Fruit fly (Drosophila melanogaster): ENCODE measurements around the gene CG2145.

CG2145 gene

dm6 chrX:10921665-10922064, 5.5 kb upstream of the CG2145 start:
- TF ChIP-seq Abd-B (GFP tag; optimal IDR thresholded peaks at IDR 0.05) = no peak
- no peak for TF ChIP-seq Jra (GFP tag; optimal IDR thresholded peaks at IDR 0.05)
- TF ChIP-seq Hr83 (GFP tag; optimal IDR thresholded peaks at IDR 0.05; ENCODE audit: poor library complexity, severe bottlenecking) = no peak
- no peak for TF ChIP-seq Rel (GFP tag; optimal IDR thresholded peaks at IDR 0.05)
- no peak for TF ChIP-seq Rel (tag; optimal IDR thresholded peaks at IDR 0.05)

- no peak for TF ChIP-seq brk (GFP tag; optimal IDR thresholded peaks at IDR 0.05)
- no peak for TF ChIP-seq Vsx2 (GFP tag; optimal IDR thresholded peaks at IDR 0.05; ENCODE audit: partially characterized antibody)
- TF ChIP-seq dl (GFP tag; optimal IDR thresholded peaks at IDR 0.05; ENCODE audit: insufficient read depth in 1 of 2, partially characterized antibody in 2 of 2) = no peak
- no peak for TF ChIP-seq Abd-B (GFP tag; optimal IDR thresholded peaks at IDR 0.05)
- no peak for TF ChIP-seq foxo (GFP tag; optimal IDR thresholded peaks at IDR 0.05)
- TF ChIP-seq ey (GFP tag; optimal IDR thresholded peaks at IDR 0.05) = no peak
- TF ChIP-seq Myc (optimal IDR thresholded peaks at IDR 0.05) = no peak
- no peak for TF ChIP-seq OdsH (GFP tag; optimal IDR thresholded peaks at IDR 0.05)
- no peak for TF ChIP-seq CrebA (GFP tag; optimal IDR thresholded peaks at IDR 0.05; ENCODE audit: borderline replicate concordance)
- TF ChIP-seq GATAd (GFP tag; optimal IDR thresholded peaks at IDR 0.05) = no peak
- no peak for TF ChIP-seq lola (GFP tag; optimal IDR thresholded peaks at IDR 0.05)
- no peak for TF ChIP-seq HLH106 (tag; optimal IDR thresholded peaks at IDR 0.05)
- no peak for TF ChIP-seq Hnf4 (GFP tag; optimal IDR thresholded peaks at IDR 0.05)
Observed at dm6 chrX:10922178-10922577, 5.0 kb upstream of the CG2145 start.

DNA sequence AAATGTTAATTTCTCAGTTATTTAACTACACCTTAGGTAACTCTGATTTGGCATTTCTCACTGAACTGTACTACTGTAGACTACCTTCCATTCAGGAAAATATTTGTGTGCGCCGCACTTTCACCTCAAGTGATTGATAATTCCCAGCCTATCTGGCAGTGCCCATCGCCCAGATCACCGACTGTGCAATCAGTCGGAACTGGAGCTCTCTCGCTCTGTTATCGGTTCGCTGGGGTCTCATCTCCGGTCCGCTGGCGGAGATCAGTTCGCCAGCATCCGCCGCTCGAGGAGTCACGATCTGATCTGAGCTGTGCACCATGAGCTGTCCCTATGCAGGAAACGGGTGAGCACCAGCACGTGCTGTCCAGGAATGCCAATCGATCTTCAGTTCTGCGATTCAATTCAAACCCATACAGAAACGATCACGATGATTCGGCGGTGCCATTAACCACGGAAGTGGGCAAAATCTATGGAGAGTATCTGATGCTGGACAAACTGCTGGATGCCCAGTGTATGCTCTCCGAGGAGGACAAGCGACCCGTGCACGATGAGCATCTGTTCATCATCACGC, 3.4 kb upstream of the CG2145 start, which contains the start of gene v:
v (plus strand) TSS at position 262 of the 571 bp plus-strand sequence.
- TF ChIP-seq Hr83 (GFP tag; optimal IDR thresholded peaks at IDR 0.05; ENCODE audit: poor library complexity, severe bottlenecking) (no peak), usp (GFP tag; optimal IDR thresholded peaks at IDR 0.05) (peak; percentile 56)

dm6 chrX:10926245-10926644, 954 bp upstream of the CG2145 start:
- TF ChIP-seq usp (GFP tag; optimal IDR thresholded peaks at IDR 0.05) (no peak), jim (GFP tag; optimal IDR thresholded peaks at IDR 0.05) (no peak), br (GFP tag; optimal IDR thresholded peaks at IDR 0.05) (no peak), h (GFP tag; optimal IDR thresholded peaks at IDR 0.05) (no peak), Jra (GFP tag; optimal IDR thresholded peaks at IDR 0.05) (no peak), Hr83 (GFP tag; optimal IDR thresholded peaks at IDR 0.05; ENCODE audit: poor library complexity, severe bottlenecking) (no peak), psq (GFP tag; optimal IDR thresholded peaks at IDR 0.05) (no peak), HLH106 (tag; optimal IDR thresholded peaks at IDR 0.05) (no peak), brk (GFP tag; optimal IDR thresholded peaks at IDR 0.05) (no peak), Mio (GFP tag; optimal IDR thresholded peaks at IDR 0.05) (no peak), OdsH (GFP tag; optimal IDR thresholded peaks at IDR 0.05) (no peak), dsf (GFP tag; optimal IDR thresholded peaks at IDR 0.05; ENCODE audit: borderline replicate concordance) (no peak), CG32264 (GFP tag; optimal IDR thresholded peaks at IDR 0.05) (no peak), dmrt93B (GFP tag; optimal IDR thresholded peaks at IDR 0.05) (no peak), GATAd (GFP tag; optimal IDR thresholded peaks at IDR 0.05) (no peak)

DNA sequence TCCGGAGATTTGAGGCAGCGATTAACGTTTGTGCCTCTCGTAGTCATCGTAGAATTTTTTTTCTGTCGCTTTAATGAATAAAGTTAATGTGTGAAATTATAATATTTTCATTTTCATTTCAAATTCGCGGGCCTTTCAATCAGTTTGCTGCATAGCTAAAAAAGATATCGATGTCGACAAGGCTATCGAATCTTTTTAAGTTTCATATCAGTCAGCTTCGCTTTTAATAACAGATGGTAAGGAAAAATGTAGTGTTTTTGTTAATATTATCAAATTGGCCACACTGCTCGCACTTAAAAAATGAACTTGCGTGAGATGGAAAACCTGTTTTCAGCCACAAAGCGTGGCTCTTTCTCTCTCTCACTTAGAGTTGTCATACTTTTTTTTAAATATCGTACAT, 2.4 kb downstream of the CG2145 start:
- TF ChIP-seq Sp1 (GFP tag; optimal IDR thresholded peaks at IDR 0.05) (no peak), CG9705 (GFP tag; optimal IDR thresholded peaks at IDR 0.05) (no peak), ey (GFP tag; optimal IDR thresholded peaks at IDR 0.05) (no peak), Rel (GFP tag; optimal IDR thresholded peaks at IDR 0.05) (no peak), Rel (tag; optimal IDR thresholded peaks at IDR 0.05) (no peak), CG32264 (GFP tag; optimal IDR thresholded peaks at IDR 0.05) (no peak), Mio (GFP tag; optimal IDR thresholded peaks at IDR 0.05) (no peak), N (GFP tag; optimal IDR thresholded peaks at IDR 0.05) (no peak), dl (GFP tag; optimal IDR thresholded peaks at IDR 0.05; ENCODE audit: insufficient read depth in 1 of 2, partially characterized antibody in 2 of 2) (no peak), Abd-B (GFP tag; optimal IDR thresholded peaks at IDR 0.05) (no peak), psq (GFP tag; optimal IDR thresholded peaks at IDR 0.05) (no peak)

Data from whole organism, wandering third instar larva.